Fruit fly (Drosophila melanogaster) whole organism, embryonic: ENCODE results near the gene CG6040.

Source experiments
- Abd-B ChIP-seq: fragments of 200-800 bp; sonication (Bioruptor generic); optimal IDR thresholded peaks from 2 replicates; lab custom pipeline; 2018; ENCODE audit warnings: missing biosample characterization, mild to moderate bottlenecking, missing genetic modification characterization, moderate library complexity
- CG14014 ChIP-seq: fragments of 200-800 bp; sonication (Bioruptor generic); IDR thresholded peaks from 2 replicates; pipeline ENCODE4 v1.3.6; 2022; ENCODE audit warnings: missing biosample characterization, missing genetic modification characterization
- CG17568 ChIP-seq: fragments of 200-800 bp; sonication (Bioruptor generic); optimal IDR thresholded peaks from 2 replicates; lab custom pipeline; 2018; ENCODE audit warnings: missing biosample characterization, mild to moderate bottlenecking, missing genetic modification characterization, moderate library complexity
- CG3407 ChIP-seq: fragments of 200-800 bp; sonication (Bioruptor generic); optimal IDR thresholded peaks from 2 replicates; lab custom pipeline; 2018; ENCODE audit warnings: missing biosample characterization, mild to moderate bottlenecking, missing genetic modification characterization
- Lim3 ChIP-seq: fragments of 200-800 bp; sonication (Bioruptor generic); IDR thresholded peaks from 2 replicates; pipeline ENCODE4 v1.3.6; 2022; ENCODE audit warnings: missing biosample characterization, missing genetic modification characterization
- Lpt ChIP-seq: fragments of >200 bp; optimal IDR thresholded peaks from 2 replicates; lab custom pipeline; 2018; ENCODE audit warnings: missing biosample characterization, missing genetic modification characterization
- Med ChIP-seq: fragments of 200-800 bp; sonication (Bioruptor generic); peaks from one replicate; lab custom pipeline; 2016; ENCODE audit warnings: missing biosample characterization, missing genetic modification characterization, mild to moderate bottlenecking, inconsistent platforms, moderate library complexity
- Xbp1 ChIP-seq: fragments of 200-800 bp; sonication (Bioruptor generic); optimal IDR thresholded peaks from 3 replicates; lab custom pipeline; 2016; ENCODE audit warnings: missing biosample characterization, mild to moderate bottlenecking, missing genetic modification characterization
- gsb ChIP-seq: fragments of 200-800 bp; sonication (Bioruptor generic); IDR thresholded peaks from 2 replicates; pipeline ENCODE4 v1.3.6; 2022; ENCODE audit warnings: missing biosample characterization, missing genetic modification characterization
- kay ChIP-seq: fragments of 200-800 bp; sonication (Bioruptor generic); optimal IDR thresholded peaks from 2 replicates; lab custom pipeline; 2016; ENCODE audit warnings: missing biosample characterization, missing genetic modification characterization
- otp ChIP-seq: fragments of 200-800 bp; sonication (Bioruptor generic); IDR thresholded peaks from 3 replicates; pipeline ENCODE4, ENCODE4 v1.3.6; 2022; ENCODE audit warnings: missing biosample characterization, missing genetic modification characterization
- schlank ChIP-seq: fragments of 200-800 bp; sonication (Bioruptor generic); optimal IDR thresholded peaks from 2 replicates; lab custom pipeline; 2018; ENCODE audit warnings: missing biosample characterization, mild to moderate bottlenecking, missing genetic modification characterization
- sens ChIP-seq: fragments of 200-800 bp; sonication (Bioruptor generic); peaks from one replicate; lab custom pipeline; 2016; ENCODE audit warnings: missing biosample characterization, missing genetic modification characterization
- zf30C ChIP-seq: fragments of 200-800 bp; sonication (Bioruptor generic); optimal IDR thresholded peaks from 3 replicates; lab custom pipeline; 2018; ENCODE audit warnings: missing biosample characterization, mild to moderate bottlenecking, missing genetic modification characterization

DNA sequence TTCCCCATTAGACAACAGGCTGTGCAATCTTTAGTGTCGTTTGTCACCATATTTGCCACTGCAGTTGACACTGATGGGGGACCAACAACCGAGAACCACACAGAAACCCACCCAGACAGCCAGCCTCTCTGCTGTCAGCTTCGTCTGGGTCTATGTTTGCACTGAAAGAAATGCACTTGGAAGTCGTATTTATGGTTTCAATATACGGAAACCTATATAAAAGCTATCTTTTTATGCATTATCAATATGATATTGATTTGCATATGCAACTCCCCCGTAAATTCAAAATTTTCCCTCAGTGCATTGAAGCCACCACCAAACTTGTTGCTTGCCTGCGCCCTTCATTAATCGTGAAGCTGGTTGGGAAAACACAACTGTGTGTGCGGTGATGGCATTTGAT lies 22.6 kb upstream of the CG6040 start:
- TF ChIP-seq Med (GFP tag; lab: Kevin White, UChicago) (peak; percentile 80), CG14014 (GFP tag; lab: Robert Waterston, UW) (0 out of 2 replicates have a peak, but pooled peaks have one; percentile 29), zf30C (GFP tag; lab: Kevin White, UChicago) (no peak), CG17568 (no peak), Lim3 (GFP tag; lab: Robert Waterston, UW) (no peak), gsb (GFP tag; lab: Robert Waterston, UW) (no peak), schlank (tag; lab: Kevin White, UChicago) (no peak), Lpt (no peak), kay (GFP tag; lab: Kevin White, UChicago) (no peak), sens (GFP tag; lab: Kevin White, UChicago) (peak; percentile 78), Abd-B (GFP tag; lab: Kevin White, UChicago) (no peak), otp (GFP tag; lab: Robert Waterston, UW) (peak; percentile 41; the same call in 1 of the 3 replicates), CG3407 (GFP tag; lab: Kevin White, UChicago) (no peak), Xbp1 (GFP tag; lab: Kevin White, UChicago) (peak; percentile 19)
